Fruit fly (Drosophila melanogaster) S2 (cell line): Measurements from ENCODE around the gene Dscam3.

ENCODE experiments used
- CG8478 ChIP-seq: fragments of >200 bp; optimal IDR thresholded peaks from 2 replicates; lab custom pipeline; 2018
- CTCF ChIP-seq, 2 experiments: fragments of >200 bp; optimal IDR thresholded peaks; 2 replicates each; lab custom pipeline; 2018

DNA sequence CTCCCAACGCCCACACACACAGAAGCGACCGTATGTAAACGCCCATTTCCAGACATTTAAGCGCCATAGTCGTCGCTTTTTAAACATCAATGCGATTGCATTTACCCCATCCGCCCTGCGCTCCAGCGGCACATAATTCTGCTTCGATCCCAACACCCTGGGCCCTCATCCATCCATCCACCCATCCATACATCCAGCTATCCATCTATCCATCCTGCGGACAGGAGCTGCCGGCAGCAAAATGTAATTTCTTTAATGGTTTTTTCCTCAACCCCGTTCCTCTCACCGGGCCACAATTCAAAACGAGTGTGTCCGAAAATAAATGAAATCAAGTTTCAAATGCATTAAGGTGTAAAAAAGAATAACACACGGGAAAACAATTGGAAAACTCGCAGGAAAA is 44.5 kb upstream of the Dscam3 start:
- TF ChIP-seq CTCF (optimal IDR thresholded peaks at IDR 0.05; lab: Kevin White, UChicago) (no peak), CG8478 (lab: Kevin White, UChicago) (no peak)
